Worm (Caenorhabditis elegans) whole organism, L2 larva: ENCODE data around the gene F57F5.3.

ENCODE experiments used
- egl-27 ChIP-seq: sonication (generic microtip); optimal IDR thresholded peaks from 3 replicates; lab custom pipeline; 2017; ENCODE audit warnings: missing biosample characterization, missing genetic modification reagents, missing genetic modification characterization
- fos-1 ChIP-seq: fragments of 150-350 bp; optimal IDR thresholded peaks from 2 replicates; lab custom pipeline; 2014; ENCODE audit warnings: missing biosample characterization, missing genetic modification characterization
- lin-13 ChIP-seq: fragments of 150-350 bp; optimal IDR thresholded peaks from 2 replicates; lab custom pipeline; 2014; ENCODE audit warnings: missing biosample characterization, missing genetic modification reagents, missing genetic modification characterization
- lin-39 ChIP-seq: fragments of 150-350 bp; optimal IDR thresholded peaks from 2 replicates; lab custom pipeline; 2014; ENCODE audit warnings: missing biosample characterization, missing genetic modification reagents, missing genetic modification characterization
- nhr-6 ChIP-seq: fragments of 150-350 bp; optimal IDR thresholded peaks from 2 replicates; lab custom pipeline; 2014; ENCODE audit warnings: missing biosample characterization, missing genetic modification characterization
- sma-3 ChIP-seq: sonication (generic microtip); optimal IDR thresholded peaks from 2 replicates; lab custom pipeline; 2016; ENCODE audit warnings: missing genetic modification reagents, missing genetic modification characterization, missing compliant biosample characterization
- snpc-4 ChIP-seq: fragments of 150-350 bp; optimal IDR thresholded peaks from 2 replicates; lab custom pipeline; 2014; ENCODE audit warnings: missing biosample characterization, missing genetic modification characterization
- ztf-11 ChIP-seq: sonication (generic microtip); optimal IDR thresholded peaks from 2 replicates; lab custom pipeline; 2017; ENCODE audit warnings: missing biosample characterization, missing genetic modification characterization

DNA sequence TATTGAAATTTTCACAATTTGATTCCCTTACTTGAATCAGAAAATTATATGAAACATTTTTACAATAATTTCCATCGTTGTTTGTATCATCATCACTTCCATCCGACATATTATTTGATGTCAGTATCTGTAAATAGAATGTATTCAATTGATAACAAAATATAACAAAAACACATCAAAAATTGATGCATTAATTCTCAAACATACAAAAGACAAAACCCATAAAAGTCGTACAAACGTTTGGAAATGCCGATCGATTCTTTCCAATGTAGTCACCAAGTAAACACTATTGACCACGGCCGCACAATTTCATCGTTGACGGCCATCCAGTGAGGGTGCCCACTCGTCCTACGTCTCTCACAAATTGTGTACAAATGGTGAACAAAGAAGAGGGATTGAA, 6.9 kb upstream of the F57F5.3 start, which contains the start of gene add-2:
- TF ChIP-seq lin-39 (tag; lab: Kevin White, UChicago) (no peak), nhr-6 (tag; lab: Kevin White, UChicago) (no peak), egl-27 (tag; lab: Kevin White, UChicago) (no peak), snpc-4 (no peak), lin-13 (GFP tag; lab: Kevin White, UChicago) (no peak), sma-3 (no peak), fos-1 (no peak), ztf-11 (no peak)
